Fruit fly (Drosophila melanogaster) whole organism, prepupa: ENCODE measurements around the gene Sfp24Bb.

Source experiments
- Blimp-1 ChIP-seq: fragments of 200-800 bp; sonication (Bioruptor generic); optimal IDR thresholded peaks from 3 replicates; lab custom pipeline; 2017; ENCODE audit warnings: missing biosample characterization, missing genetic modification characterization, mild to moderate bottlenecking, moderate library complexity, missing genetic modification reagents
- CG10631 ChIP-seq: fragments of 200-800 bp; sonication (Bioruptor generic); optimal IDR thresholded peaks from 2 replicates; lab custom pipeline; 2016; ENCODE audit warnings: missing biosample characterization, missing genetic modification characterization
- CG10669 ChIP-seq: fragments of 200-800 bp; sonication (Bioruptor generic); optimal IDR thresholded peaks from 3 replicates; lab custom pipeline; 2018; ENCODE audit warnings: missing biosample characterization, mild to moderate bottlenecking, missing genetic modification characterization, moderate library complexity
- CG11762 ChIP-seq: fragments of 200-800 bp; sonication (Bioruptor generic); optimal IDR thresholded peaks from 3 replicates; lab custom pipeline; 2016; ENCODE audit warnings: missing biosample characterization, missing genetic modification characterization; ENCODE audit not compliant: insufficient read depth
- CG11902 ChIP-seq: fragments of 200-800 bp; sonication (Bioruptor generic); optimal IDR thresholded peaks from 3 replicates; lab custom pipeline; 2016; ENCODE audit warnings: missing biosample characterization, missing genetic modification characterization
- CG15336 ChIP-seq: fragments of 200-800 bp; sonication (Bioruptor generic); IDR thresholded peaks from 2 replicates; pipeline ENCODE4 v1.3.6; 2022; ENCODE audit warnings: missing biosample characterization, missing genetic modification characterization
- CG1621 ChIP-seq: fragments of 200-800 bp; sonication (Bioruptor generic); optimal IDR thresholded peaks from 3 replicates; lab custom pipeline; 2018; ENCODE audit warnings: missing biosample characterization, mild to moderate bottlenecking, missing genetic modification characterization
- CG3032 ChIP-seq: fragments of 200-800 bp; optimal IDR thresholded peaks from 2 replicates; lab custom pipeline; 2019; ENCODE audit warnings: missing biosample characterization, mild to moderate bottlenecking, missing genetic modification characterization, moderate library complexity
- CG31627 ChIP-seq: fragments of 200-800 bp; sonication (Bioruptor generic); optimal IDR thresholded peaks from 3 replicates; lab custom pipeline; 2016; ENCODE audit warnings: missing biosample characterization, missing genetic modification characterization
- CG32006 ChIP-seq: fragments of 200-800 bp; sonication (Bioruptor generic); optimal IDR thresholded peaks from 3 replicates; lab custom pipeline; 2017; ENCODE audit warnings: missing biosample characterization, mild to moderate bottlenecking, missing genetic modification characterization
- CG34406 ChIP-seq: fragments of 200-800 bp; sonication (Bioruptor generic); optimal IDR thresholded peaks from 3 replicates; lab custom pipeline; 2016; ENCODE audit warnings: missing biosample characterization, missing genetic modification characterization
- CG3919 ChIP-seq: fragments of 200-800 bp; sonication (Bioruptor generic); optimal IDR thresholded peaks from 3 replicates; lab custom pipeline; 2016; ENCODE audit warnings: missing biosample characterization, missing genetic modification characterization
- CG4318 ChIP-seq: fragments of 200-800 bp; sonication (Bioruptor generic); optimal IDR thresholded peaks from 3 replicates; lab custom pipeline; 2017; ENCODE audit warnings: missing biosample characterization, mild to moderate bottlenecking, missing genetic modification characterization
- CG6163 ChIP-seq: fragments of 200-800 bp; sonication (Bioruptor generic); IDR thresholded peaks from 3 replicates; pipeline ENCODE4 v1.3.6; 2022; ENCODE audit warnings: missing biosample characterization, missing genetic modification characterization
- CG6276 ChIP-seq: fragments of 200-800 bp; sonication (Bioruptor generic); optimal IDR thresholded peaks from 2 replicates; lab custom pipeline; 2017; ENCODE audit warnings: missing biosample characterization, mild to moderate bottlenecking, missing genetic modification characterization
- CG6808 ChIP-seq: fragments of 200-800 bp; sonication (Bioruptor generic); optimal IDR thresholded peaks from 3 replicates; lab custom pipeline; 2017; ENCODE audit warnings: missing biosample characterization, missing genetic modification characterization, mild to moderate bottlenecking, moderate library complexity, missing genetic modification reagents
- CG6854 ChIP-seq: fragments of 200-800 bp; sonication (Bioruptor generic); optimal IDR thresholded peaks from 2 replicates; lab custom pipeline; 2017; ENCODE audit warnings: missing biosample characterization, mild to moderate bottlenecking, missing genetic modification characterization
- CG7368 ChIP-seq: fragments of 200-800 bp; sonication (Bioruptor generic); optimal IDR thresholded peaks from 3 replicates; lab custom pipeline; 2016; ENCODE audit warnings: missing biosample characterization, missing genetic modification characterization
- CG8119 ChIP-seq: fragments of 200-800 bp; sonication (Bioruptor generic); IDR thresholded peaks from 3 replicates; pipeline ENCODE4 v1.3.6; 2022; ENCODE audit warnings: missing biosample characterization, missing genetic modification characterization
- CG8319 ChIP-seq: fragments of 200-800 bp; sonication (Bioruptor generic); optimal IDR thresholded peaks from 3 replicates; lab custom pipeline; 2016; ENCODE audit warnings: missing biosample characterization, missing genetic modification characterization
- CG8632 ChIP-seq: fragments of 200-800 bp; sonication (Bioruptor generic); optimal IDR thresholded peaks from 3 replicates; lab custom pipeline; 2016; ENCODE audit warnings: missing biosample characterization, missing genetic modification characterization
- CG9139 ChIP-seq: fragments of 200-800 bp; sonication (Bioruptor generic); optimal IDR thresholded peaks from 3 replicates; lab custom pipeline; 2017; ENCODE audit warnings: missing biosample characterization, mild to moderate bottlenecking, missing genetic modification characterization
- Eip75B ChIP-seq: fragments of 200-800 bp; sonication (Bioruptor generic); optimal IDR thresholded peaks from 3 replicates; lab custom pipeline; 2016; ENCODE audit warnings: missing biosample characterization, missing genetic modification characterization
- Eip93F ChIP-seq: fragments of 200-800 bp; sonication (Bioruptor generic); optimal IDR thresholded peaks from 2 replicates; lab custom pipeline; 2016; ENCODE audit warnings: missing biosample characterization, mild to moderate bottlenecking, missing genetic modification characterization
- Ets21C ChIP-seq: fragments of 200-800 bp; sonication (Bioruptor generic); optimal IDR thresholded peaks from 3 replicates; lab custom pipeline; 2016; ENCODE audit warnings: missing biosample characterization, missing genetic modification characterization
- Ets96B ChIP-seq: fragments of 200-800 bp; optimal IDR thresholded peaks from 2 replicates; lab custom pipeline; 2019; ENCODE audit warnings: missing biosample characterization, mild to moderate bottlenecking, missing genetic modification characterization, moderate library complexity
- Gug ChIP-seq: fragments of 200-800 bp; sonication (Bioruptor generic); IDR thresholded peaks from 2 replicates; pipeline ENCODE4 v1.3.6; 2022; ENCODE audit warnings: missing biosample characterization, missing genetic modification characterization
- Hr39 ChIP-seq: fragments of 200-800 bp; sonication (Bioruptor generic); optimal IDR thresholded peaks from 2 replicates; lab custom pipeline; 2016; ENCODE audit warnings: missing biosample characterization, missing genetic modification characterization
- Hr4 ChIP-seq: fragments of 200-800 bp; sonication (Bioruptor generic); optimal IDR thresholded peaks from 3 replicates; lab custom pipeline; 2016; ENCODE audit warnings: missing biosample characterization, missing genetic modification characterization
- Lpt ChIP-seq: fragments of 200-800 bp; sonication (Bioruptor generic); optimal IDR thresholded peaks from 3 replicates; lab custom pipeline; 2016; ENCODE audit warnings: missing biosample characterization, missing genetic modification characterization
- Met ChIP-seq: fragments of 200-800 bp; sonication (Bioruptor generic); optimal IDR thresholded peaks from 3 replicates; lab custom pipeline; 2016; ENCODE audit warnings: missing biosample characterization, missing genetic modification characterization
- OdsH ChIP-seq: fragments of 200-800 bp; sonication (Bioruptor generic); optimal IDR thresholded peaks from 3 replicates; lab custom pipeline; 2016; ENCODE audit warnings: missing biosample characterization, missing genetic modification characterization
- Smox ChIP-seq: fragments of 200-800 bp; sonication (Bioruptor generic); optimal IDR thresholded peaks from 3 replicates; lab custom pipeline; 2016; ENCODE audit warnings: missing biosample characterization, missing genetic modification characterization
- Sox14 ChIP-seq: fragments of 200-800 bp; sonication (Bioruptor generic); optimal IDR thresholded peaks from 3 replicates; lab custom pipeline; 2016; ENCODE audit warnings: missing biosample characterization, missing genetic modification characterization
- Sox15 ChIP-seq: fragments of 200-800 bp; sonication (Bioruptor generic); optimal IDR thresholded peaks from 3 replicates; lab custom pipeline; 2016; ENCODE audit warnings: missing biosample characterization, missing genetic modification characterization
- acj6 ChIP-seq: fragments of 200-800 bp; sonication (Bioruptor generic); optimal IDR thresholded peaks from 3 replicates; lab custom pipeline; 2016; ENCODE audit warnings: missing biosample characterization, missing genetic modification characterization
- cyc ChIP-seq: fragments of 200-800 bp; sonication (Bioruptor generic); optimal IDR thresholded peaks from 3 replicates; lab custom pipeline; 2016; ENCODE audit warnings: missing biosample characterization, missing genetic modification characterization
- dac ChIP-seq: fragments of 200-800 bp; sonication (Bioruptor generic); optimal IDR thresholded peaks from 2 replicates; lab custom pipeline; 2017; ENCODE audit warnings: missing biosample characterization, mild to moderate bottlenecking, missing genetic modification characterization
- dsx ChIP-seq: fragments of 200-800 bp; optimal IDR thresholded peaks from 3 replicates; lab custom pipeline; 2019; ENCODE audit warnings: missing biosample characterization, mild to moderate bottlenecking, missing genetic modification characterization, moderate library complexity; ENCODE audit not compliant: poor library complexity, severe bottlenecking
- esn ChIP-seq: fragments of 200-800 bp; sonication (Bioruptor generic); optimal IDR thresholded peaks from 2 replicates; lab custom pipeline; 2016; ENCODE audit warnings: missing biosample characterization, mild to moderate bottlenecking, missing genetic modification characterization, moderate library complexity
- fd59A ChIP-seq: fragments of 200-800 bp; sonication (Bioruptor generic); optimal IDR thresholded peaks from 2 replicates; lab custom pipeline; 2017; ENCODE audit warnings: missing biosample characterization, mild to moderate bottlenecking, missing genetic modification characterization, missing genetic modification reagents
- fd85E ChIP-seq: fragments of 200-800 bp; sonication (Bioruptor generic); optimal IDR thresholded peaks from 3 replicates; lab custom pipeline; 2016; ENCODE audit warnings: missing biosample characterization, missing genetic modification characterization
- fkh ChIP-seq: fragments of 200-800 bp; sonication (Bioruptor generic); optimal IDR thresholded peaks from 3 replicates; lab custom pipeline; 2017; ENCODE audit warnings: missing biosample characterization, mild to moderate bottlenecking, missing genetic modification characterization, moderate library complexity
- net ChIP-seq: fragments of 200-800 bp; sonication (Bioruptor generic); optimal IDR thresholded peaks from 3 replicates; lab custom pipeline; 2016; ENCODE audit warnings: missing biosample characterization, missing genetic modification characterization
- pdm3 ChIP-seq: fragments of 200-800 bp; sonication (Bioruptor generic); optimal IDR thresholded peaks from 3 replicates; lab custom pipeline; 2016; ENCODE audit warnings: missing biosample characterization, missing genetic modification characterization
- spab ChIP-seq: fragments of 200-800 bp; sonication (Bioruptor generic); optimal IDR thresholded peaks from 2 replicates; lab custom pipeline; 2017; ENCODE audit warnings: missing biosample characterization, mild to moderate bottlenecking, missing genetic modification characterization, missing genetic modification reagents
- ss ChIP-seq, 2 experiments: fragments of 200-800 bp; sonication (Bioruptor generic); optimal IDR thresholded peaks; 2 replicates in 1 of 2; 3 replicates in 1 of 2; lab custom pipeline; 2017 to 2018; ENCODE audit warnings: mild to moderate bottlenecking in 2 of 2, missing biosample characterization in 2 of 2, missing genetic modification characterization in 2 of 2, moderate library complexity in 1 of 2
- svp ChIP-seq: fragments of 200-800 bp; sonication (Bioruptor generic); peaks from one replicate; lab custom pipeline; 2016; ENCODE audit warnings: missing biosample characterization, missing genetic modification characterization
- topi ChIP-seq: fragments of 200-800 bp; sonication (Bioruptor generic); optimal IDR thresholded peaks from 3 replicates; lab custom pipeline; 2016; ENCODE audit warnings: missing biosample characterization, missing genetic modification characterization
- vri ChIP-seq: fragments of 200-800 bp; sonication (Bioruptor generic); optimal IDR thresholded peaks from 3 replicates; lab custom pipeline; 2016; ENCODE audit warnings: missing biosample characterization, mild to moderate bottlenecking, missing genetic modification characterization

Sfp24Bb gene

dm6 chr2L:3640952-3641351 lies 28.6 kb downstream of the Sfp24Bb start:
- TF ChIP-seq fkh (GFP tag; lab: Kevin White, UChicago) (peak; percentile 66), cyc (GFP tag; lab: Kevin White, UChicago) (no peak)

dm6 chr2L:3639924-3640323 lies 29.7 kb downstream of the Sfp24Bb start:
- TF ChIP-seq topi, result no peak
- no peak for TF ChIP-seq CG3919 (GFP tag; lab: Kevin White, UChicago)
- peak; percentile 99 for TF ChIP-seq svp (GFP tag; lab: Kevin White, UChicago)
- peak; percentile 24 to 46 for TF ChIP-seq ss (GFP tag; optimal IDR thresholded peaks at IDR 0.05; lab: Kevin White, UChicago)
- no peak for TF ChIP-seq CG8119 (GFP tag; lab: Robert Waterston, UW)
- TF ChIP-seq CG31627 (GFP tag; lab: Kevin White, UChicago), result no peak
- peak; percentile 69 for TF ChIP-seq vri (GFP tag; lab: Kevin White, UChicago)
- no peak for TF ChIP-seq Sox15 (GFP tag; lab: Kevin White, UChicago)
- TF ChIP-seq Hr39 (GFP tag; lab: Kevin White, UChicago), result no peak
- peak; percentile 38 for TF ChIP-seq fkh (GFP tag; lab: Kevin White, UChicago)
- peak; percentile 55 for TF ChIP-seq dsx (GFP tag; lab: Kevin White, UChicago)
- no peak for TF ChIP-seq CG8632 (GFP tag; lab: Kevin White, UChicago)
- TF ChIP-seq Eip93F, result no peak
- TF ChIP-seq Blimp-1 (GFP tag; lab: Kevin White, UChicago), result no peak
- TF ChIP-seq Met, result no peak
- no peak for TF ChIP-seq CG32006
- no peak for TF ChIP-seq net (GFP tag; lab: Kevin White, UChicago)
- TF ChIP-seq CG1621, result peak; percentile 62
- no peak for TF ChIP-seq CG11762 (GFP tag; lab: Kevin White, UChicago)
- TF ChIP-seq CG10669 (GFP tag; lab: Kevin White, UChicago), result no peak
- TF ChIP-seq Sox14 (GFP tag; lab: Kevin White, UChicago), result no peak
- TF ChIP-seq acj6 (GFP tag; lab: Kevin White, UChicago), result no peak
- TF ChIP-seq fd59A (GFP tag; lab: Kevin White, UChicago), result no peak
- no peak for TF ChIP-seq esn (GFP tag; lab: Kevin White, UChicago)
- peak; percentile 50 for TF ChIP-seq CG9139 (GFP tag; lab: Kevin White, UChicago)
- TF ChIP-seq CG4318 (GFP tag; lab: Kevin White, UChicago), result no peak
- no peak for TF ChIP-seq Hr4 (GFP tag; lab: Kevin White, UChicago)
- no peak for TF ChIP-seq Gug (GFP tag; lab: Robert Waterston, UW)
- no peak for TF ChIP-seq CG10631 (GFP tag; lab: Kevin White, UChicago)
- TF ChIP-seq CG34406, result no peak
- peak; percentile 1 for TF ChIP-seq CG6276 (GFP tag; lab: Kevin White, UChicago)
- no peak for TF ChIP-seq Lpt (GFP tag; lab: Kevin White, UChicago)
- TF ChIP-seq cyc (GFP tag; lab: Kevin White, UChicago), result no peak
- peak; percentile 34 for TF ChIP-seq CG6808 (GFP tag; lab: Kevin White, UChicago)
- no peak for TF ChIP-seq Ets96B
- no peak for TF ChIP-seq pdm3 (GFP tag; lab: Kevin White, UChicago)
- TF ChIP-seq CG6163 (GFP tag; lab: Robert Waterston, UW), result peak; percentile 37; the same call in 1 of the 3 replicates
- peak; percentile 16; the same call in 1 of the 2 replicates for TF ChIP-seq CG15336 (GFP tag; lab: Robert Waterston, UW)
- no peak for TF ChIP-seq CG6854 (GFP tag; lab: Kevin White, UChicago)
- no peak for TF ChIP-seq OdsH (GFP tag; lab: Kevin White, UChicago)
- TF ChIP-seq CG11902, result no peak
- no peak for TF ChIP-seq CG8319 (GFP tag; lab: Kevin White, UChicago)
- TF ChIP-seq spab (GFP tag; lab: Kevin White, UChicago), result peak; percentile 5
- no peak for TF ChIP-seq Ets21C
- no peak for TF ChIP-seq dac (GFP tag; lab: Kevin White, UChicago)
- TF ChIP-seq Smox (GFP tag; lab: Kevin White, UChicago), result no peak
- TF ChIP-seq CG3032 (tag; lab: Kevin White, UChicago), result no peak
- no peak for TF ChIP-seq CG7368 (GFP tag; lab: Kevin White, UChicago)
- TF ChIP-seq Eip75B, result peak; percentile 22
- no peak for TF ChIP-seq fd85E (GFP tag; lab: Kevin White, UChicago)
